Fruit fly (Drosophila melanogaster) whole organism, wandering third instar larva: Measurements from ENCODE around the gene ImpL2.
A peak's percentile ranks its signal among the peaks of the same experiment; 100 is the strongest.

Source experiments
- Abd-B ChIP-seq: fragments of >200 bp; optimal IDR thresholded peaks from 2 replicates; lab custom pipeline; 2017; ENCODE audit warnings: missing biosample characterization, missing genetic modification characterization
- CG32264 ChIP-seq: fragments of 200-800 bp; sonication (Bioruptor generic); optimal IDR thresholded peaks from 2 replicates; lab custom pipeline; 2016; ENCODE audit warnings: missing biosample characterization, missing genetic modification characterization
- CG9705 ChIP-seq: fragments of 200-800 bp; sonication (Bioruptor generic); optimal IDR thresholded peaks from 2 replicates; lab custom pipeline; 2018; ENCODE audit warnings: missing biosample characterization, mild to moderate bottlenecking, missing genetic modification characterization
- CrebA ChIP-seq: fragments of 200-800 bp; sonication (Bioruptor generic); optimal IDR thresholded peaks from 2 replicates; lab custom pipeline; 2016; ENCODE audit warnings: missing biosample characterization, mild to moderate bottlenecking, missing genetic modification characterization, borderline replicate concordance
- Dfd ChIP-seq: fragments of >200 bp; optimal IDR thresholded peaks from 2 replicates; lab custom pipeline; 2017; ENCODE audit warnings: missing biosample characterization, missing genetic modification characterization
- Dif ChIP-seq: fragments of 200-275, 200-300 bp; sonication (Bioruptor generic); optimal IDR thresholded peaks from 2 replicates; lab custom pipeline; 2018; ENCODE audit warnings: missing biosample characterization, missing genetic modification characterization; ENCODE audit not compliant: partially characterized antibody
- GATAd ChIP-seq: sonication (Bioruptor generic); optimal IDR thresholded peaks from 2 replicates; lab custom pipeline; 2016; ENCODE audit warnings: missing biosample characterization, missing genetic modification characterization
- HLH106 ChIP-seq: fragments of 200-800 bp; optimal IDR thresholded peaks from 3 replicates; lab custom pipeline; 2019; ENCODE audit warnings: missing biosample characterization, mild to moderate bottlenecking, missing genetic modification characterization, moderate library complexity
- Hnf4 ChIP-seq: fragments of 200-800 bp; sonication (Bioruptor generic); optimal IDR thresholded peaks from 2 replicates; lab custom pipeline; 2016; ENCODE audit warnings: missing biosample characterization, mild to moderate bottlenecking, missing genetic modification characterization
- Hr78 ChIP-seq: fragments of >200 bp; optimal IDR thresholded peaks from 2 replicates; lab custom pipeline; 2017; ENCODE audit warnings: missing biosample characterization, missing genetic modification characterization
- Hr83 ChIP-seq: fragments of 200-300 bp; sonication (Bioruptor generic); optimal IDR thresholded peaks from 2 replicates; lab custom pipeline; 2016; ENCODE audit warnings: missing biosample characterization, mild to moderate bottlenecking, missing genetic modification characterization, moderate library complexity; ENCODE audit not compliant: poor library complexity, severe bottlenecking
- Jra ChIP-seq: sonication (Bioruptor generic); optimal IDR thresholded peaks from 2 replicates; lab custom pipeline; 2016; ENCODE audit warnings: missing biosample characterization, missing genetic modification characterization
- Mio ChIP-seq: sonication (Bioruptor generic); optimal IDR thresholded peaks from 2 replicates; lab custom pipeline; 2016; ENCODE audit warnings: missing biosample characterization, missing genetic modification characterization
- Myc ChIP-seq: fragments of >200 bp; optimal IDR thresholded peaks from 2 replicates; lab custom pipeline; 2017
- N ChIP-seq: fragments of >200 bp; optimal IDR thresholded peaks from 2 replicates; lab custom pipeline; 2018; ENCODE audit warnings: missing biosample characterization, missing external identifiers, missing genetic modification characterization
- OdsH ChIP-seq: fragments of 200-800 bp; sonication (Bioruptor generic); optimal IDR thresholded peaks from 2 replicates; lab custom pipeline; 2016; ENCODE audit warnings: missing biosample characterization, mild to moderate bottlenecking, missing genetic modification characterization
- Rel ChIP-seq, 2 experiments: fragments of 200-800 bp; sonication (Bioruptor generic) in 1 of 2; optimal IDR thresholded peaks; 2 replicates in 1 of 2; 3 replicates in 1 of 2; lab custom pipeline; 2016 to 2019; ENCODE audit warnings: mild to moderate bottlenecking in 2 of 2, missing biosample characterization in 2 of 2, missing genetic modification characterization in 2 of 2, moderate library complexity in 1 of 2
- Sp1 ChIP-seq: fragments of 200-800 bp; sonication (Bioruptor generic); optimal IDR thresholded peaks from 3 replicates; lab custom pipeline; 2019; ENCODE audit warnings: missing biosample characterization, mild to moderate bottlenecking, missing genetic modification characterization, moderate library complexity
- Vsx2 ChIP-seq: fragments of 200-300, 225-300 bp; sonication (Bioruptor generic); optimal IDR thresholded peaks from 2 replicates; lab custom pipeline; 2018; ENCODE audit warnings: missing biosample characterization, missing genetic modification characterization; ENCODE audit not compliant: partially characterized antibody
- br ChIP-seq: fragments of 200-800 bp; sonication (Bioruptor generic); optimal IDR thresholded peaks from 2 replicates; lab custom pipeline; 2016; ENCODE audit warnings: missing biosample characterization, missing genetic modification characterization
- brk ChIP-seq: fragments of 200-800 bp; sonication (Bioruptor generic); optimal IDR thresholded peaks from 2 replicates; lab custom pipeline; 2016; ENCODE audit warnings: missing biosample characterization, mild to moderate bottlenecking, missing genetic modification characterization
- dl ChIP-seq, 2 experiments: fragments of 175-275, 200-275 bp in 1 of 2; fragments of 200-275 bp in 1 of 2; sonication (Bioruptor generic); optimal IDR thresholded peaks; lab custom pipeline; 2018; ENCODE audit warnings: mild to moderate bottlenecking in 2 of 2, missing biosample characterization in 2 of 2, missing genetic modification characterization in 2 of 2, moderate library complexity in 2 of 2; ENCODE audit not compliant: partially characterized antibody in 2 of 2, insufficient read depth in 1 of 2
- dmrt93B ChIP-seq: fragments of 200-800 bp; sonication (Bioruptor generic); optimal IDR thresholded peaks from 2 replicates; lab custom pipeline; 2018; ENCODE audit warnings: missing biosample characterization, mild to moderate bottlenecking, missing genetic modification characterization
- dsf ChIP-seq: sonication (Bioruptor generic); optimal IDR thresholded peaks from 2 replicates; lab custom pipeline; 2016; ENCODE audit warnings: missing biosample characterization, missing genetic modification characterization, borderline replicate concordance
- ey ChIP-seq: fragments of 200-800 bp; sonication (Bioruptor generic); optimal IDR thresholded peaks from 2 replicates; lab custom pipeline; 2016; ENCODE audit warnings: missing biosample characterization, missing genetic modification characterization
- foxo ChIP-seq, 2 experiments: fragments of 200-800 bp; sonication (Bioruptor generic); optimal IDR thresholded peaks; 2 replicates in 1 of 2; 3 replicates in 1 of 2; lab custom pipeline; 2016 to 2017; ENCODE audit warnings: missing biosample characterization in 2 of 2, missing genetic modification characterization in 2 of 2
- fru ChIP-seq: fragments of 200-800 bp; sonication (Bioruptor generic); optimal IDR thresholded peaks from 3 replicates; lab custom pipeline; 2016; ENCODE audit warnings: missing biosample characterization, mild to moderate bottlenecking, missing genetic modification characterization
- h ChIP-seq: fragments of 200-800 bp; sonication (Bioruptor generic); optimal IDR thresholded peaks from 3 replicates; lab custom pipeline; 2016; ENCODE audit warnings: missing biosample characterization, mild to moderate bottlenecking, missing genetic modification characterization
- jim ChIP-seq: fragments of 175-275, 200-325 bp; sonication (Bioruptor generic); optimal IDR thresholded peaks from 2 replicates; lab custom pipeline; 2016; ENCODE audit warnings: missing biosample characterization, mild to moderate bottlenecking, missing genetic modification characterization
- lola ChIP-seq: fragments of >200 bp; optimal IDR thresholded peaks from 2 replicates; lab custom pipeline; 2017; ENCODE audit warnings: missing biosample characterization, missing genetic modification characterization
- pan ChIP-seq: fragments of >200 bp; optimal IDR thresholded peaks from 2 replicates; lab custom pipeline; 2017
- psq ChIP-seq: fragments of 200-800 bp; sonication (Bioruptor generic); optimal IDR thresholded peaks from 3 replicates; lab custom pipeline; 2017; ENCODE audit warnings: missing biosample characterization, mild to moderate bottlenecking, missing genetic modification characterization, moderate library complexity
- rgr ChIP-seq: fragments of 200-800 bp; sonication (Bioruptor generic); optimal IDR thresholded peaks from 3 replicates; lab custom pipeline; 2016; ENCODE audit warnings: missing biosample characterization, mild to moderate bottlenecking, missing genetic modification characterization
- sage ChIP-seq: fragments of 200-800 bp; sonication (Bioruptor generic); optimal IDR thresholded peaks from 2 replicates; lab custom pipeline; 2016; ENCODE audit warnings: missing biosample characterization, mild to moderate bottlenecking, missing genetic modification characterization
- sv ChIP-seq: fragments of 200-800 bp; sonication (Bioruptor generic); optimal IDR thresholded peaks from 3 replicates; lab custom pipeline; 2016; ENCODE audit warnings: missing biosample characterization, missing genetic modification characterization
- tai ChIP-seq: sonication (Bioruptor generic); optimal IDR thresholded peaks from 2 replicates; lab custom pipeline; 2016; ENCODE audit warnings: missing biosample characterization, missing genetic modification characterization
- usp ChIP-seq: fragments of >200 bp; optimal IDR thresholded peaks from 2 replicates; lab custom pipeline; 2017; ENCODE audit warnings: missing biosample characterization, missing genetic modification characterization
- woc ChIP-seq: sonication (Bioruptor generic); optimal IDR thresholded peaks from 2 replicates; lab custom pipeline; 2016; ENCODE audit warnings: missing biosample characterization, mild to moderate bottlenecking, missing genetic modification characterization

Gene ImpL2

DNA sequence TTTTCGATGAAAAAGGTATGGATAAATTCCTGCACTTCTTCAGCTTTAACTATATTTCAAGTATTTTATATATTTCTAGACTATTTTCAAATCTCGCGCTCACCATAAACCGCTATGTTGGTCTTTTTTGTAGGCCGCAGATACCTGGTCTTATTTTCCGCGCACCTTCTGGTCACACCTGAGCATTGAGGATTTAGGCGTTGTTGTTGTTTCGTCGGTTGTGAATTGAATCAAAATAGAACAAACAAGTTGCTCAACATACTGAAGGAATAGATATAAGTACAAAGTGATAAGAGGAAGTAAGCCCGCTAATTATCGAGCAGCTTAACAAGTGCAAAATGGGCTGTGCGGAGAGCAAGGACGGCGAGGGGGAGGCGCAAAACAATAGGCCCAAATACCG lies 41.8 kb upstream of the ImpL2 start, which contains the start of gene Ctl1:
TSS of gene Ctl1 (plus strand) at position 167 of the 400 bp plus-strand sequence.
- TF ChIP-seq Mio (GFP tag; lab: Kevin White, UChicago) (no peak), GATAd (GFP tag; lab: Kevin White, UChicago) (no peak), pan (lab: Kevin White, UChicago) (no peak), Jra (GFP tag; lab: Kevin White, UChicago) (no peak)

DNA sequence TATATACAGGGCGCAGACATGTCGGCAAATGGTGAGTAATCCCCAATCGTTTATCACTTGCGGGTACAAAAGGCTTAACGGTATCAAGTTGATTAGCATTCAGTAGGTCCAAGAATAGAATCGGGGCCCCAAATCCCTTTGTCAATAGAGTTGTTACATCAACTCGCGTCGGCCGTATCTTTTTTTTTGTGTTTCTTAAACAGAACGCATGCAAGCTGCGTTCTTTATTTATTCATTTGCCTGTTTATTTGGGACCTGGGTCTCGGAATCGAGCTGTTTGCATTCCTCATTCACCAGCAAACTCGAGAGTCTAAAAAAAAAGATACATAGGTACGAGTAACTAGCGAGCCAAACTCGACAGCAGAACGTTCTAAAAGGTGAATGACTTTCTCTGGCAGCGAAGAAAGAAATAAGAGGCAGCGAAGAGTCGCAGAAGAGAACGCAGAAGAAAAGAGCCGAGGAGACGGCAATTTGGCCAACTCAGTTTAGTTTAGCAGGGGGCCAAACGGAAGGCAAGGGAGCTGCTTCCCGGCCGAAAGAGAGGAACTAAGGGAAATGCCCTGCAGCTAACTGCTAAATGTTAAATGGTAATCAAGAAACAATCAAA lies 36.3 kb upstream of the ImpL2 start:
- peak; percentile 10 for TF ChIP-seq psq (GFP tag; lab: Kevin White, UChicago)
- TF ChIP-seq tai (GFP tag; lab: Kevin White, UChicago): no peak
- no peak for TF ChIP-seq Mio (GFP tag; lab: Kevin White, UChicago)
- no peak for TF ChIP-seq Myc
- TF ChIP-seq sv (GFP tag; lab: Kevin White, UChicago): no peak

DNA sequence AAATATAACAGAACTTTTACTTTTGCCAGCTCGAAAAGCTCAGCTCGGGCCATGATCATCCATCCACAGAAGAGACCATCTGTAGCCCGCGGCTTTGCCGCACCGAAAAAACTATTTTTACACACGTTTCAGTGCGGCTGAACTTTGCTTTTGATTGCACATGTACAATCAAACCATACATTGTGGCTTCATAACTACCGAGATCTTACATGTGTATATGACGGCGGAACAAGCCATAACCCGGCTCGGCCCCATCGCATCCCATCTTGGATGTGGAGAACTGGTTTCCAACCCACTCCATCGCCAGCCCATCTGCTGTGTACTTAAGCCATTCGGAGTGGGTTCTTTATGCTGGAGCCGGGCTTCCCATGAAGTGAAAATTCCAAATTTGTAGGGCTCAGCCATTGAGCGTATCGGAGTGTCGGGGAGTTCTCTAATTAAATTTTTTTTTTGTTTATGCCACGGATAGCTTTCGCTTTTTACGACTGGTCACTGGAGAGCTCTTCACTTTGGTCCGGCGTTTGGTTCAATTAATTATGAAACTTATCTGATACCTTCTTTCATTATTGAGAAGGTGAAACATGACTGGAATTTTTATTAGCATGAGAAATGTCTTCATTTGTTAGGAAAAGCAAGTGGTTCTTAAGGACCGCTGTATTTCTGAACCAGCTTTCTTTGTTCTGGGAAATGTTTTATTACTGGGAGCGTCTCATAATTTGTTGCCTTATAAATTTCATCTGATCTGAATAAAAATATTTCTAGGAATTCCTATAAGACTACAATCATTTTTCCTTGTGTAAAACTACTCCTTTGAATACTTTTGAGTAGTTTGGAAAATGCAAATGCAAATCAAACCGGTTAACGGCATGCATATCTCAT lies 35.2 kb upstream of the ImpL2 start:
- TF ChIP-seq dsf (no peak), sage (GFP tag; lab: Kevin White, UChicago) (no peak), OdsH (GFP tag; lab: Kevin White, UChicago) (no peak), dmrt93B (GFP tag; lab: Kevin White, UChicago) (no peak), Rel (GFP tag; optimal IDR thresholded peaks at IDR 0.05; lab: Kevin White, UChicago) (no peak), Rel (tag; optimal IDR thresholded peaks at IDR 0.05; lab: Kevin White, UChicago) (peak; percentile 1)

DNA sequence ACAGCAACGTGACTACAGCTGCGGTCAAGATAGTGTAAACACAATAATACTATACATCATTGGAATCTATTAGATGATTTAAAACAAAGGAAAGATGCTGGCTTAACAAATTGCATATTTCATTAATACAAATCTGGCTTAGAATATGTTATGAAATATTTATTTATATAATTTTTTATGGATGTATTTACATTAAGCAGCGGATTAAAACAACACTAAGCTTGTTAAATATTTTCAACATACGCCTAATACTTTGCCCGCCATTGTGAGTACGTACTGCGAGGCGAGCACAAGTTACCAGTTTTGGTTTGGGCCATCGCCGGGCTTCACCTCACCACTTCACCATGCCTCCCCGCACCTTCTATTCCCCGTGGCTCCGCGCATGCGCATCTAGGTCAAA lies 34.0 kb upstream of the ImpL2 start:
- TF ChIP-seq br (GFP tag; lab: Kevin White, UChicago) (peak; percentile 56), psq (GFP tag; lab: Kevin White, UChicago) (peak; percentile 75), rgr (GFP tag; lab: Kevin White, UChicago) (peak; percentile 79), sv (GFP tag; lab: Kevin White, UChicago) (peak; percentile 3), HLH106 (peak; percentile 90), usp (GFP tag; lab: Kevin White, UChicago) (no peak), Dif (no peak), jim (GFP tag; lab: Kevin White, UChicago) (no peak), Abd-B (GFP tag; lab: Kevin White, UChicago) (no peak), CrebA (no peak), Hr83 (GFP tag; lab: Kevin White, UChicago) (no peak), ey (GFP tag; lab: Kevin White, UChicago) (peak; percentile 55), woc (peak; percentile 53), tai (GFP tag; lab: Kevin White, UChicago) (no peak), N (no peak), Vsx2 (GFP tag; lab: Kevin White, UChicago) (no peak), CG9705 (GFP tag; lab: Kevin White, UChicago) (peak; percentile 61), GATAd (GFP tag; lab: Kevin White, UChicago) (no peak), Hnf4 (GFP tag; lab: Kevin White, UChicago) (peak; percentile 52), brk (GFP tag; lab: Kevin White, UChicago) (peak; percentile 55), Dfd (GFP tag; lab: Kevin White, UChicago) (no peak), dmrt93B (GFP tag; lab: Kevin White, UChicago) (peak; percentile 75), OdsH (GFP tag; lab: Kevin White, UChicago) (peak; percentile 86), pan (lab: Kevin White, UChicago) (no peak), sage (GFP tag; lab: Kevin White, UChicago) (peak; percentile 47), fru (GFP tag; lab: Kevin White, UChicago) (peak; percentile 71), dl (GFP tag; optimal IDR thresholded peaks at IDR 0.05; lab: Kevin White, UChicago; ENCODE audit: insufficient read depth in 1 of 2, partially characterized antibody in 2 of 2) (no peak), Mio (GFP tag; lab: Kevin White, UChicago) (no peak), Sp1 (GFP tag; lab: Kevin White, UChicago) (peak; percentile 90), Jra (GFP tag; lab: Kevin White, UChicago) (no peak), h (GFP tag; lab: Kevin White, UChicago) (peak; percentile 83), CG32264 (GFP tag; lab: Kevin White, UChicago) (no peak), lola (GFP tag; lab: Kevin White, UChicago) (no peak), Rel (GFP tag; optimal IDR thresholded peaks at IDR 0.05; lab: Kevin White, UChicago) (peak; percentile 50), Rel (tag; optimal IDR thresholded peaks at IDR 0.05; lab: Kevin White, UChicago) (peak; percentile 63), Hr78 (GFP tag; lab: Kevin White, UChicago) (no peak), dsf (no peak), Myc (no peak), foxo (GFP tag; optimal IDR thresholded peaks at IDR 0.05; lab: Kevin White, UChicago) (peak in 1 of 2 experiments; percentile 86)
